Worm (Caenorhabditis elegans) whole organism, L1 larva: Measurements from ENCODE around the gene nsph-1.1.

ENCODE experiments used
- C16A3.4 ChIP-seq: fragments of 150-350 bp; optimal IDR thresholded peaks from 2 replicates; lab custom pipeline; 2014; ENCODE audit warnings: missing biosample characterization, missing genetic modification characterization
- F16B12.6 ChIP-seq: fragments of 150-350 bp; optimal IDR thresholded peaks from 2 replicates; lab custom pipeline; 2014; ENCODE audit warnings: missing biosample characterization, missing genetic modification characterization
- aly-2 ChIP-seq: fragments of 150-350 bp; optimal IDR thresholded peaks from 2 replicates; lab custom pipeline; 2014; ENCODE audit warnings: missing biosample characterization, missing genetic modification characterization
- ama-1 ChIP-seq: fragments of 150-350 bp; optimal IDR thresholded peaks from 2 replicates; lab custom pipeline; 2014
- blmp-1 ChIP-seq: fragments of 150-350 bp; optimal IDR thresholded peaks from 2 replicates; lab custom pipeline; 2014; ENCODE audit warnings: missing biosample characterization, missing genetic modification characterization
- ceh-8 ChIP-seq: fragments of 200-800 bp; sonication (Bioruptor generic); optimal IDR thresholded peaks from 2 replicates; lab custom pipeline; 2018; ENCODE audit warnings: mild to moderate bottlenecking, missing genetic modification characterization, moderate library complexity, missing compliant biosample characterization
- ceh-82 ChIP-seq, 3 experiments: fragments of 150-350 bp in 1 of 3; sonication (generic microtip) in 2 of 3; optimal IDR thresholded peaks; 2 replicates each; lab custom pipeline; 2014 to 2017; ENCODE audit warnings: missing biosample characterization in 3 of 3, missing genetic modification characterization in 3 of 3
- ceh-90 ChIP-seq: sonication (generic microtip); optimal IDR thresholded peaks from 2 replicates; lab custom pipeline; 2016; ENCODE audit warnings: missing genetic modification characterization, missing compliant biosample characterization
- dpl-1 ChIP-seq, 3 experiments: fragments of 150-350 bp in 2 of 3; sonication (generic microtip) in 1 of 3; optimal IDR thresholded peaks; 2 replicates each; lab custom pipeline; 2014 to 2017; ENCODE audit warnings: missing biosample characterization in 3 of 3, missing genetic modification characterization in 3 of 3, missing genetic modification reagents in 3 of 3
- dsc-1 ChIP-seq: sonication (generic microtip); optimal IDR thresholded peaks from 2 replicates; lab custom pipeline; 2016; ENCODE audit warnings: mild to moderate bottlenecking, missing genetic modification characterization, missing compliant biosample characterization
- efl-1 ChIP-seq, 4 experiments: fragments of 150-350 bp; optimal IDR thresholded peaks in 3 of 4; peaks in 1 of 4; 1 replicate in 1 of 4; 2 replicates in 3 of 4; lab custom pipeline; 2014; ENCODE audit warnings: missing biosample characterization in 2 of 4, missing genetic modification characterization in 2 of 4, missing genetic modification reagents in 2 of 4
- efl-3 ChIP-seq: fragments of 200-800 bp; sonication (Bioruptor generic); optimal IDR thresholded peaks from 2 replicates; lab custom pipeline; 2018; ENCODE audit warnings: mild to moderate bottlenecking, missing genetic modification characterization, missing compliant biosample characterization
- egl-13 ChIP-seq: sonication (generic microtip); optimal IDR thresholded peaks from 2 replicates; lab custom pipeline; 2016; ENCODE audit warnings: missing genotype, missing genetic modification reagents, missing genetic modification characterization, missing compliant biosample characterization
- egl-27 ChIP-seq, 2 experiments: fragments of 150-350 bp in 1 of 2; sonication (generic microtip); optimal IDR thresholded peaks; 3 replicates each; lab custom pipeline; 2017 to 2018; ENCODE audit warnings: missing biosample characterization in 2 of 2, missing genetic modification characterization in 2 of 2, missing genetic modification reagents in 2 of 2
- elt-2 ChIP-seq: sonication (generic microtip); optimal IDR thresholded peaks from 2 replicates; lab custom pipeline; 2016; ENCODE audit warnings: missing genetic modification characterization, mild to moderate bottlenecking, inconsistent platforms, missing compliant biosample characterization, missing genetic modification reagents
- ets-5 ChIP-seq: fragments of 200-800 bp; sonication (Bioruptor generic); IDR thresholded peaks from 2 replicates; pipeline ENCODE4 v1.3.6; 2022; ENCODE audit warnings: missing genetic modification characterization, missing compliant biosample characterization
- fkh-8 ChIP-seq: sonication (generic microtip); optimal IDR thresholded peaks from 2 replicates; lab custom pipeline; 2016; ENCODE audit warnings: mild to moderate bottlenecking, missing genetic modification characterization, missing compliant biosample characterization
- fos-1 ChIP-seq: fragments of 150-350 bp; optimal IDR thresholded peaks from 2 replicates; lab custom pipeline; 2014; ENCODE audit warnings: missing biosample characterization, missing genetic modification characterization
- hpl-2 ChIP-seq: fragments of 150-350 bp; optimal IDR thresholded peaks from 2 replicates; lab custom pipeline; 2014; ENCODE audit warnings: missing biosample characterization, missing genetic modification reagents, missing genetic modification characterization
- isw-1 ChIP-seq: fragments of 200-800 bp; sonication (Bioruptor generic); IDR thresholded peaks from 2 replicates; pipeline ENCODE4 v1.3.6; 2022; ENCODE audit warnings: missing genetic modification characterization, missing compliant biosample characterization
- jun-1 ChIP-seq: fragments of 150-350 bp; optimal IDR thresholded peaks from 2 replicates; lab custom pipeline; 2014; ENCODE audit warnings: missing biosample characterization, missing genetic modification reagents, missing genetic modification characterization
- lin-13 ChIP-seq: fragments of 150-350 bp; optimal IDR thresholded peaks from 2 replicates; lab custom pipeline; 2014; ENCODE audit warnings: missing biosample characterization, missing genetic modification reagents, missing genetic modification characterization
- lin-14 ChIP-seq: fragments of 200-800 bp; sonication (Bioruptor generic); optimal IDR thresholded peaks from 2 replicates; lab custom pipeline; 2018; ENCODE audit warnings: mild to moderate bottlenecking, missing genetic modification characterization, moderate library complexity, missing compliant biosample characterization
- lin-39 ChIP-seq: fragments of 150-350 bp; optimal IDR thresholded peaks from 2 replicates; lab custom pipeline; 2014; ENCODE audit warnings: missing biosample characterization, missing genetic modification reagents, missing genetic modification characterization
- lir-3 ChIP-seq: sonication (generic microtip); optimal IDR thresholded peaks from 2 replicates; lab custom pipeline; 2016; ENCODE audit warnings: mild to moderate bottlenecking, missing genetic modification characterization, moderate library complexity, missing compliant biosample characterization; ENCODE audit not compliant: poor library complexity
- lsy-2 ChIP-seq, 2 experiments: fragments of 150-350 bp; optimal IDR thresholded peaks; 2 replicates each; lab custom pipeline; 2014; ENCODE audit warnings: missing biosample characterization in 2 of 2, missing genetic modification characterization in 2 of 2
- mdl-1 ChIP-seq, 2 experiments: fragments of 150-350 bp; optimal IDR thresholded peaks; 2 replicates each; lab custom pipeline; 2014 to 2017; ENCODE audit warnings: missing biosample characterization in 2 of 2, missing genetic modification characterization in 2 of 2, inconsistent platforms in 1 of 2
- mep-1 ChIP-seq: fragments of 150-350 bp; optimal IDR thresholded peaks from 2 replicates; lab custom pipeline; 2014; ENCODE audit warnings: missing biosample characterization, missing genetic modification characterization
- nhr-12 ChIP-seq: sonication (generic microtip); optimal IDR thresholded peaks from 2 replicates; lab custom pipeline; 2017; ENCODE audit warnings: missing biosample characterization, missing genetic modification characterization
- nhr-19 ChIP-seq: fragments of 200-800 bp; sonication (Bioruptor generic); conservative IDR thresholded peaks from 2 replicates; pipeline ENCODE4 v1.3.6; 2022; ENCODE audit warnings: missing genetic modification characterization, missing compliant biosample characterization
- nhr-20 ChIP-seq: sonication (generic microtip); optimal IDR thresholded peaks from 2 replicates; lab custom pipeline; 2016; ENCODE audit warnings: mild to moderate bottlenecking, missing genetic modification characterization, missing compliant biosample characterization
- nhr-28 ChIP-seq: fragments of 150-350 bp; optimal IDR thresholded peaks from 2 replicates; lab custom pipeline; 2014; ENCODE audit warnings: missing biosample characterization, missing genetic modification characterization
- nhr-47 ChIP-seq: sonication (generic microtip); optimal IDR thresholded peaks from 2 replicates; lab custom pipeline; 2016; ENCODE audit warnings: mild to moderate bottlenecking, missing genetic modification characterization, moderate library complexity, missing compliant biosample characterization
- nhr-77 ChIP-seq: fragments of 150-350 bp; optimal IDR thresholded peaks from 2 replicates; lab custom pipeline; 2014; ENCODE audit warnings: missing biosample characterization, missing genetic modification characterization
- nhr-90 ChIP-seq: sonication (generic microtip); optimal IDR thresholded peaks from 2 replicates; lab custom pipeline; 2016; ENCODE audit warnings: mild to moderate bottlenecking, missing genetic modification characterization, missing compliant biosample characterization; ENCODE audit not compliant: poor library complexity
- pax-3 ChIP-seq: fragments of 200-800 bp; sonication (Bioruptor generic); optimal IDR thresholded peaks from 2 replicates; lab custom pipeline; 2018; ENCODE audit warnings: mild to moderate bottlenecking, missing genetic modification characterization, moderate library complexity, missing compliant biosample characterization
- rnt-1 ChIP-seq: sonication (generic microtip); optimal IDR thresholded peaks from 2 replicates; lab custom pipeline; 2016; ENCODE audit warnings: mild to moderate bottlenecking, missing genetic modification characterization, moderate library complexity, missing compliant biosample characterization
- sptf-1 ChIP-seq: fragments of 150-350 bp; optimal IDR thresholded peaks from 2 replicates; lab custom pipeline; 2014; ENCODE audit warnings: missing biosample characterization, missing genetic modification characterization
- swsn-7 ChIP-seq: sonication (generic microtip); optimal IDR thresholded peaks from 2 replicates; lab custom pipeline; 2016; ENCODE audit warnings: missing genetic modification characterization, missing compliant biosample characterization
- unc-98 ChIP-seq: fragments of 200-800 bp; sonication (Bioruptor generic); IDR thresholded peaks from 2 replicates; pipeline ENCODE4 v1.3.6; 2022; ENCODE audit warnings: missing genetic modification characterization, missing compliant biosample characterization
- zag-1 ChIP-seq: fragments of 150-350 bp; optimal IDR thresholded peaks from 2 replicates; lab custom pipeline; 2014; ENCODE audit warnings: missing biosample characterization, missing genetic modification characterization
- zip-4 ChIP-seq: fragments of 200-800 bp; sonication (Bioruptor generic); optimal IDR thresholded peaks from 2 replicates; lab custom pipeline; 2018; ENCODE audit warnings: mild to moderate bottlenecking, missing genetic modification characterization, moderate library complexity, missing compliant biosample characterization
- ztf-11 ChIP-seq, 2 experiments: sonication (generic microtip); optimal IDR thresholded peaks; 2 replicates each; lab custom pipeline; 2016 to 2017; ENCODE audit warnings: missing genetic modification characterization in 2 of 2, missing biosample characterization in 1 of 2, missing compliant biosample characterization in 1 of 2
- ztf-4 ChIP-seq: fragments of 150-350 bp; optimal IDR thresholded peaks from 2 replicates; lab custom pipeline; 2014; ENCODE audit warnings: missing biosample characterization, missing genetic modification characterization

The nsph-1.1 gene

ce11 chrII:8742006-8742847 is 24.3 kb upstream of the nsph-1.1 start (continued):
- no peak for TF ChIP-seq dsc-1
- no peak for TF ChIP-seq unc-98 (GFP tag; lab: Robert Waterston, UW)
- peak; percentile 16 for TF ChIP-seq swsn-7 (tag; lab: Kevin White, UChicago)
- no peak for TF ChIP-seq ztf-11 (tag; optimal IDR thresholded peaks at IDR 0.05; lab: Kevin White, UChicago)
- TF ChIP-seq nhr-28 = no peak
- TF ChIP-seq egl-13 = no peak
- no peak for TF ChIP-seq elt-2 (tag; lab: Kevin White, UChicago)
- TF ChIP-seq nhr-19 = peak; percentile 87
- no peak for TF ChIP-seq nhr-12 (tag; lab: Kevin White, UChicago)
- no peak for TF ChIP-seq jun-1 (tag; lab: Kevin White, UChicago)
- TF ChIP-seq C16A3.4 (tag; lab: Kevin White, UChicago) = peak; percentile 55
- no peak for TF ChIP-seq lin-39
- no peak for TF ChIP-seq egl-27 (tag; optimal IDR thresholded peaks at IDR 0.05; lab: Kevin White, UChicago)
- TF ChIP-seq nhr-77 = no peak
- TF ChIP-seq mep-1 (tag; lab: Kevin White, UChicago) = peak; percentile 79
- TF ChIP-seq efl-1 (optimal IDR thresholded peaks at IDR 0.05; lab: Kevin White, UChicago) = peak in 1 of 2 experiments; percentile 10
- peak in 1 of 2 experiments; percentile 89 for TF ChIP-seq efl-1 (GFP tag; optimal IDR thresholded peaks at IDR 0.05 in 1 of 2; lab: Kevin White, UChicago)
- TF ChIP-seq F16B12.6 (tag; lab: Kevin White, UChicago) = no peak
- TF ChIP-seq zag-1 (tag; lab: Kevin White, UChicago) = no peak
- no peak for TF ChIP-seq aly-2 (tag; lab: Kevin White, UChicago)
- TF ChIP-seq ceh-8 (GFP tag; lab: Kevin White, UChicago) = no peak
- TF ChIP-seq lin-13 (GFP tag; lab: Kevin White, UChicago) = peak; percentile 53
- TF ChIP-seq lir-3 (tag; lab: Kevin White, UChicago) = peak; percentile 62
- TF ChIP-seq ama-1 (lab: Kevin White, UChicago) = no peak
- no peak for TF ChIP-seq ets-5 (GFP tag; lab: Robert Waterston, UW)
- no peak for TF ChIP-seq sptf-1 (tag; lab: Kevin White, UChicago)
- peak; percentile 51 to 82 for TF ChIP-seq lsy-2 (tag; optimal IDR thresholded peaks at IDR 0.05; lab: Kevin White, UChicago)
- TF ChIP-seq pax-3 (tag; lab: Kevin White, UChicago) = no peak
- TF ChIP-seq nhr-47 = peak; percentile 79
- TF ChIP-seq nhr-20 (tag; lab: Kevin White, UChicago) = peak; percentile 97
- no peak for TF ChIP-seq efl-3 (GFP tag; lab: Kevin White, UChicago)
- peak; percentile 55 for TF ChIP-seq ztf-4 (tag; lab: Kevin White, UChicago)
- TF ChIP-seq nhr-90 (tag; lab: Kevin White, UChicago) = peak; percentile 94
- TF ChIP-seq mdl-1 (tag; optimal IDR thresholded peaks at IDR 0.05; lab: Kevin White, UChicago) = peak in 1 of 2 experiments; percentile 97
- TF ChIP-seq, all 84 proteins: peak for 30

ce11 chrII:8742972-8743371 is 23.6 kb upstream of the nsph-1.1 start:
- peak; percentile 29 for TF ChIP-seq rnt-1 (tag; lab: Kevin White, UChicago)
- peak in 1 of 3 experiments; percentile 10 for TF ChIP-seq ceh-82 (tag; optimal IDR thresholded peaks at IDR 0.05; lab: Kevin White, UChicago)
- peak; percentile 57 for TF ChIP-seq lin-14 (GFP tag; lab: Kevin White, UChicago)
- TF ChIP-seq fkh-8 (tag; lab: Kevin White, UChicago) = peak; percentile 59
- TF ChIP-seq ceh-90 (tag; lab: Kevin White, UChicago) = no peak
- no peak for TF ChIP-seq nhr-19
- TF ChIP-seq blmp-1 = no peak
- TF ChIP-seq isw-1 (GFP tag; lab: Robert Waterston, UW) = no peak
- no peak for TF ChIP-seq fos-1 (tag; lab: Kevin White, UChicago)
- peak in 1 of 3 experiments; percentile 41 for TF ChIP-seq dpl-1 (GFP tag; optimal IDR thresholded peaks at IDR 0.05; lab: Kevin White, UChicago)
- no peak for TF ChIP-seq unc-98 (GFP tag; lab: Robert Waterston, UW)
- no peak for TF ChIP-seq zip-4
- no peak for TF ChIP-seq hpl-2 (GFP tag; lab: Kevin White, UChicago)
- TF ChIP-seq efl-1 (optimal IDR thresholded peaks at IDR 0.05; lab: Kevin White, UChicago) = peak in 1 of 2 experiments; percentile 29
- peak in 1 of 2 experiments; percentile 5 for TF ChIP-seq efl-1 (GFP tag; optimal IDR thresholded peaks at IDR 0.05 in 1 of 2; lab: Kevin White, UChicago)
- peak; percentile 21 to 40 for TF ChIP-seq lsy-2 (tag; optimal IDR thresholded peaks at IDR 0.05; lab: Kevin White, UChicago)
- TF ChIP-seq, all 84 proteins: peak for 7
